Fruit fly (Drosophila melanogaster) whole organism: ENCODE results near the gene sit.

ENCODE experiments used
- Dll ChIP-seq: fragments of >200 bp; optimal IDR thresholded peaks from 2 replicates; lab custom pipeline; 2017
- EcR ChIP-seq, 2 experiments: fragments of >200 bp; optimal IDR thresholded peaks; 2 replicates each; lab custom pipeline; 2017; ENCODE audit warnings: missing biosample characterization in 2 of 2, missing genetic modification characterization in 2 of 2, missing genetic modification reagents in 2 of 2
- pan ChIP-seq: fragments of >200 bp; optimal IDR thresholded peaks from 2 replicates; lab custom pipeline; 2017
- psq ChIP-seq: fragments of >200 bp; optimal IDR thresholded peaks from 2 replicates; lab custom pipeline; 2017

DNA sequence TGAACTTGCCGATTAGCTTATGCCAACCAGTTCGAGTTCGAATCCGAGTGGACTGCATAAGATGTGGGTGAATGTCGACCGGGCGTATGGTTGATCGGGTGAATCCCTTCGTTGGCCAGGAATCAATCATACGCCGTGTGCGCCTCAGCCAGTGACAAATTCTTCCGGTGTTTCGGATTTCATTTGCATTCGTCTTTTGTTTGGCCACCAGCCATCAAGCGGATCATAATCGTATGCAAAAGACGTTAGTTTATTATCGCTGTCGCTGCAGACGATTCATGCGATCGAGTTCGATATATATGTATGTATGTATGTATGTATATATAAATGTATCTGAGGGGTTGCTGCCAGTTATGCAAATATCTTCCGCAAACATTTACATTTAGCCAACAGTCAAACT is 1.7 kb upstream of the sit start:
- TF ChIP-seq EcR (GFP tag; optimal IDR thresholded peaks at IDR 0.05; lab: Kevin White, UChicago) (no peak), Dll (no peak), psq (no peak), pan (no peak)
